Fruit fly (Drosophila melanogaster) whole organism, embryonic: ENCODE results near the gene Cad96Cb.

Experiments used
- CG12104 ChIP-seq: fragments of 200-800 bp; sonication (Bioruptor generic); optimal IDR thresholded peaks from 3 replicates; lab custom pipeline; 2016; ENCODE audit warnings: missing biosample characterization, missing genetic modification characterization
- CG13775 ChIP-seq: fragments of 200-800 bp; sonication (Bioruptor generic); optimal IDR thresholded peaks from 3 replicates; lab custom pipeline; 2017; ENCODE audit warnings: missing biosample characterization, mild to moderate bottlenecking, missing genetic modification characterization
- CG1529 ChIP-seq: fragments of 200-800 bp; sonication (Bioruptor generic); optimal IDR thresholded peaks from 3 replicates; lab custom pipeline; 2018; ENCODE audit warnings: missing biosample characterization, missing genetic modification characterization
- CG18619 ChIP-seq: fragments of 200-800 bp; sonication (Bioruptor generic); optimal IDR thresholded peaks from 3 replicates; lab custom pipeline; 2017; ENCODE audit warnings: missing biosample characterization, mild to moderate bottlenecking, missing genetic modification characterization
- CG30020 ChIP-seq: fragments of 200-800 bp; optimal IDR thresholded peaks from 2 replicates; lab custom pipeline; 2019; ENCODE audit warnings: missing biosample characterization, mild to moderate bottlenecking, missing genetic modification characterization, moderate library complexity
- CG7839 ChIP-seq: fragments of 200-800 bp; sonication (Bioruptor generic); optimal IDR thresholded peaks from 3 replicates; lab custom pipeline; 2018; ENCODE audit warnings: missing biosample characterization, mild to moderate bottlenecking, missing genetic modification characterization, moderate library complexity
- CTCF ChIP-seq: fragments of 200-800 bp; sonication (Bioruptor generic); optimal IDR thresholded peaks from 2 replicates; lab custom pipeline; 2017; ENCODE audit warnings: missing biosample characterization, mild to moderate bottlenecking, missing genetic modification characterization, moderate library complexity
- abd-A ChIP-seq: fragments of 200-800 bp; sonication (Bioruptor generic); optimal IDR thresholded peaks from 3 replicates; lab custom pipeline; 2019; ENCODE audit warnings: missing biosample characterization, mild to moderate bottlenecking, missing genetic modification characterization, moderate library complexity
- ken ChIP-seq: fragments of 200-800 bp; sonication (Bioruptor generic); IDR thresholded peaks from 3 replicates; pipeline ENCODE4 v1.3.6; 2022; ENCODE audit warnings: missing biosample characterization, missing genetic modification characterization
- usp ChIP-seq: fragments of >200 bp; optimal IDR thresholded peaks from 2 replicates; lab custom pipeline; 2017; ENCODE audit warnings: missing biosample characterization, missing genetic modification characterization

DNA sequence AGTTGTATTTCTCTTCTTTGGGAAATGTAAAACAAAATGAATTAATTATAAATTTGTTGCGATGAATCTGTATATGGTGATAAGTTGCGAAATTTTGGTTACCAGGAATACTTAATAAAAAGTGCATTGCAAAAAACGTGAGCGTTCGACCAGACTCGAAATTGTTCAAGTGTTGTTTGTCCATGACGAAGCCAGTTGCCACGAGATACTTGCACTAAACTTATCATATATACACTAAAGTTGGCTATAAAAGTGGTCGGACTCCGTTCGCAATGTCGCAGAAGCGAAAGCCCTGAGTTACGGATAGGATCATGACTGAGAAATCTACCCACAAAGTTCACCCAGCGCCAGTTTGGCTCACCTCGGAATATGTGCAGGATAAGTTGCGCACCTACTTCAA lies 41.4 kb upstream of the Cad96Cb start, which contains the start of gene CG11878:
- no peak for TF ChIP-seq ken (GFP tag; lab: Robert Waterston, UW)
- TF ChIP-seq CG1529 (GFP tag; lab: Kevin White, UChicago): no peak
- TF ChIP-seq CG13775 (GFP tag; lab: Kevin White, UChicago): no peak
- no peak for TF ChIP-seq abd-A
- TF ChIP-seq usp (GFP tag; lab: Kevin White, UChicago): no peak
- TF ChIP-seq CG12104: no peak
- TF ChIP-seq CG18619: no peak
- no peak for TF ChIP-seq CG30020 (tag; lab: Kevin White, UChicago)
- TF ChIP-seq CTCF (GFP tag; lab: Kevin White, UChicago): no peak
- no peak for TF ChIP-seq CG7839 (tag; lab: Kevin White, UChicago)
